Fruit fly (Drosophila melanogaster) whole organism: Measurements from ENCODE around the gene Mks1.

ENCODE experiments used
- CG8478 ChIP-seq: fragments of >200 bp; optimal IDR thresholded peaks from 2 replicates; lab custom pipeline; 2018; ENCODE audit warnings: inconsistent platforms
- psq ChIP-seq: fragments of >200 bp; optimal IDR thresholded peaks from 2 replicates; lab custom pipeline; 2017
- usp ChIP-seq: fragments of >200 bp; optimal IDR thresholded peaks from 2 replicates; lab custom pipeline; 2017; ENCODE audit warnings: missing biosample characterization, missing genetic modification characterization, mixed read lengths

- TF ChIP-seq CG8478 (no peak), psq (lab: Kevin White, UChicago) (no peak), usp (GFP tag; lab: Kevin White, UChicago) (no peak)
Observed at dm6 chrX:12487485-12487884, 8.9 kb downstream of the Mks1 start.
